Worm (Caenorhabditis elegans): ENCODE measurements around the gene F02A9.1.

The F02A9.1 gene

DNA sequence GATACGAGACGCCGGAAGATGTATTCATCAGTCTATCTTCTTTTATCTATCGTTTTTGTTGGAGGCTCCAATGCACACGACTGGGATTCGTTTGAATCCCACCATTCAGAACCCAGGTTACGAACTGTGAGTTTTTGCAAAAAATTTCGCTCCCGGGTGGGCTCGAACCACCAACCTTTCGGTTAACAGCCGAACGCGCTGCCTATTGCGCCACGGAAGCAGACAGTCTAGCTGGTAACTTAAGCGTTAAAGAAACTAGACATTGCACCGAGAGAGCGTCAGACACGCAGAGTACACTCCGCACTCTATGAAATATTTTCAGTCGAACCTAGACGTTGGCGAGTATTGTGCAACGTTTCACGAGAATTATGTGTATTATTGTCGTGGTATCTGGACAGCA is 26.5 kb upstream of the F02A9.1 start:
- TF ChIP-seq hlh-11 (tag; optimal IDR thresholded peaks at IDR 0.05) = peak; percentile 43
- peak; percentile 67 for TF ChIP-seq dmd-9 (GFP tag; IDR thresholded peaks at IDR 0.05)
- TF ChIP-seq lin-29 (GFP tag; IDR thresholded peaks at IDR 0.05) = 0 out of 2 replicates have a peak, but pooled peaks have one; percentile 56
- TF ChIP-seq jun-1 (tag; optimal IDR thresholded peaks at IDR 0.05) = no peak
- no peak for TF ChIP-seq fos-1 (tag; optimal IDR thresholded peaks at IDR 0.05)
- TF ChIP-seq Y5F2A.4 (GFP tag; optimal IDR thresholded peaks at IDR 0.05) = peak; percentile 26
- no peak for TF ChIP-seq daf-12 (tag; optimal IDR thresholded peaks at IDR 0.05)
- peak; percentile 73 for TF ChIP-seq snpc-1.2 (GFP tag; IDR thresholded peaks at IDR 0.05)
- peak in 1 of 2 experiments; percentile 15 for TF ChIP-seq mdl-1 (tag; optimal IDR thresholded peaks at IDR 0.05)
- peak; percentile 75 for TF ChIP-seq F26F4.8 (GFP tag; conservative IDR thresholded peaks at IDR 0.05)
- TF ChIP-seq set-16 (GFP tag; IDR thresholded peaks at IDR 0.05) = peak; percentile 20; the same call in 1 of the 2 replicates
- TF ChIP-seq Y48G9A.11 (GFP tag; IDR thresholded peaks at IDR 0.05) = peak; percentile 82
- peak; percentile 41 for TF ChIP-seq spr-1 (tag; optimal IDR thresholded peaks at IDR 0.05)
- no peak for TF ChIP-seq aly-2 (tag; optimal IDR thresholded peaks at IDR 0.05)
- no peak for TF ChIP-seq fkh-10 (GFP tag; optimal IDR thresholded peaks at IDR 0.05)
- TF ChIP-seq ctbp-1 (GFP tag; IDR thresholded peaks at IDR 0.05) = peak; percentile 68
- peak; percentile 84 for TF ChIP-seq lin-38 (GFP tag; IDR thresholded peaks at IDR 0.05)
- no peak for TF ChIP-seq ceh-62 (tag; optimal IDR thresholded peaks at IDR 0.05)
- TF ChIP-seq nhr-28 (tag; optimal IDR thresholded peaks at IDR 0.05) = peak; percentile 17
- TF ChIP-seq dpl-1 (GFP tag; optimal IDR thresholded peaks at IDR 0.05) = peak; percentile 1
- no peak for TF ChIP-seq ceh-82 (tag; optimal IDR thresholded peaks at IDR 0.05)
- peak; percentile 74 for TF ChIP-seq dmd-8 (GFP tag; IDR thresholded peaks at IDR 0.05)
- peak; percentile 65 for TF ChIP-seq madf-9 (GFP tag; conservative IDR thresholded peaks at IDR 0.05)
- no peak for TF ChIP-seq nhr-76 (tag; optimal IDR thresholded peaks at IDR 0.05)
- TF ChIP-seq nhr-41 (GFP tag; IDR thresholded peaks at IDR 0.05) = 0 out of 2 replicates have a peak, but pooled peaks have one; percentile 44
- no peak for TF ChIP-seq ZK546.5 (tag; optimal IDR thresholded peaks at IDR 0.05)
- peak in 1 of 2 experiments; percentile 54 for TF ChIP-seq hif-1 (tag; optimal IDR thresholded peaks at IDR 0.05)
- TF ChIP-seq attf-4 (tag; optimal IDR thresholded peaks at IDR 0.05) = no peak
- no peak for TF ChIP-seq php-3 (GFP tag; IDR thresholded peaks at IDR 0.05)
- peak; percentile 22 for TF ChIP-seq snpc-4 (tag; optimal IDR thresholded peaks at IDR 0.05)
- peak; percentile 94 for TF ChIP-seq aha-1 (tag)
- TF ChIP-seq nhr-42 (GFP tag; IDR thresholded peaks at IDR 0.05) = no peak
- no peak for TF ChIP-seq lir-3 (tag; optimal IDR thresholded peaks at IDR 0.05)
- peak; percentile 70 for TF ChIP-seq hmg-1.1 (GFP tag; IDR thresholded peaks at IDR 0.05)
- no peak for TF ChIP-seq tag-97 (GFP tag; IDR thresholded peaks at IDR 0.05)
- peak in 1 of 2 experiments; percentile 88; a peak in 2 of 4 replicates for TF ChIP-seq madf-5 (GFP tag; IDR thresholded peaks at IDR 0.05)
- TF ChIP-seq ceh-28 (tag; optimal IDR thresholded peaks at IDR 0.05) = no peak
- TF ChIP-seq skn-1 (tag; optimal IDR thresholded peaks at IDR 0.05) = no peak
- TF ChIP-seq gei-8 (GFP tag; optimal IDR thresholded peaks at IDR 0.05) = peak; percentile 52
- no peak for TF ChIP-seq dve-1 (tag; optimal IDR thresholded peaks at IDR 0.05; ENCODE audit: insufficient read depth)
- TF ChIP-seq R02D3.7 (tag; optimal IDR thresholded peaks at IDR 0.05) = no peak
- TF ChIP-seq lsy-2 (tag; optimal IDR thresholded peaks at IDR 0.05) = no peak
- peak; percentile 30 for TF ChIP-seq lin-13 (GFP tag; optimal IDR thresholded peaks at IDR 0.05)
- TF ChIP-seq lin-1 (GFP tag; IDR thresholded peaks at IDR 0.05) = 0 out of 2 replicates have a peak, but pooled peaks have one; percentile 16
- peak; percentile 67; the same call in 1 of the 2 replicates for TF ChIP-seq daf-19 (GFP tag; conservative IDR thresholded peaks at IDR 0.05)
- peak; percentile 35 for TF ChIP-seq zip-2 (tag; optimal IDR thresholded peaks at IDR 0.05)
- TF ChIP-seq nhr-237 (tag; optimal IDR thresholded peaks at IDR 0.05) = no peak
- TF ChIP-seq mdt-29 (GFP tag; IDR thresholded peaks at IDR 0.05) = peak; percentile 54
- 0 out of 2 replicates have a peak, but pooled peaks have one; percentile 69 for TF ChIP-seq saeg-2 (GFP tag; IDR thresholded peaks at IDR 0.05)
- TF ChIP-seq nhr-10 (tag; optimal IDR thresholded peaks at IDR 0.05) = no peak
- peak in 1 of 2 experiments; percentile 92 for TF ChIP-seq unc-62 (GFP tag; optimal IDR thresholded peaks at IDR 0.05 in 1 of 2)
- TF ChIP-seq unc-62 (tag; optimal IDR thresholded peaks at IDR 0.05) = no peak
- TF ChIP-seq dmd-6 (GFP tag; IDR thresholded peaks at IDR 0.05) = peak; percentile 59
